Fruit fly (Drosophila melanogaster) whole organism, embryonic: Measurements from ENCODE around the gene CG13670.
A peak's percentile ranks its signal among the peaks of the same experiment; 100 is the strongest.

ENCODE experiments used
- CG10979 ChIP-seq: fragments of 200-800 bp; sonication (Bioruptor generic); optimal IDR thresholded peaks from 2 replicates; lab custom pipeline; 2018; ENCODE audit warnings: missing biosample characterization, mild to moderate bottlenecking, missing genetic modification characterization, moderate library complexity
- CG11398 ChIP-seq: fragments of 200-800 bp; sonication (Bioruptor generic); optimal IDR thresholded peaks from 2 replicates; lab custom pipeline; 2016; ENCODE audit warnings: missing biosample characterization, missing genetic modification characterization
- CG12236 ChIP-seq: fragments of 200-800 bp; sonication (Bioruptor generic); optimal IDR thresholded peaks from 2 replicates; lab custom pipeline; 2016; ENCODE audit warnings: missing biosample characterization, missing genetic modification characterization
- CG14667 ChIP-seq: fragments of 200-800 bp; sonication (Bioruptor generic); IDR thresholded peaks from 2 replicates; pipeline ENCODE4 v1.3.6; 2022; ENCODE audit warnings: missing biosample characterization, missing genetic modification characterization
- CG16815 ChIP-seq: fragments of 200-800 bp; sonication (Bioruptor generic); optimal IDR thresholded peaks from 3 replicates; lab custom pipeline; 2017; ENCODE audit warnings: missing biosample characterization, mild to moderate bottlenecking, missing genetic modification characterization
- CG17359 ChIP-seq: fragments of 200-800 bp; sonication (Bioruptor generic); optimal IDR thresholded peaks from 3 replicates; lab custom pipeline; 2018; ENCODE audit warnings: missing biosample characterization, mild to moderate bottlenecking, missing genetic modification characterization, moderate library complexity
- CG18262 ChIP-seq: fragments of 200-800 bp; optimal IDR thresholded peaks from 3 replicates; lab custom pipeline; 2019; ENCODE audit warnings: missing biosample characterization, mild to moderate bottlenecking, missing genetic modification characterization, moderate library complexity
- CG18476 ChIP-seq: fragments of 200-800 bp; sonication (Bioruptor generic); optimal IDR thresholded peaks from 2 replicates; lab custom pipeline; 2016; ENCODE audit warnings: missing biosample characterization, mild to moderate bottlenecking, missing genetic modification characterization
- CG2875 ChIP-seq: fragments of 200-800 bp; sonication (Bioruptor generic); optimal IDR thresholded peaks from 2 replicates; lab custom pipeline; 2017; ENCODE audit warnings: missing biosample characterization, mild to moderate bottlenecking, missing genetic modification characterization, missing genetic modification reagents
- CG32772 ChIP-seq: fragments of 200-800 bp; sonication (Bioruptor generic); IDR thresholded peaks from 2 replicates; pipeline ENCODE4 v1.3.6; 2022; ENCODE audit warnings: missing biosample characterization, missing genetic modification characterization
- CG34376 ChIP-seq: fragments of 200-800 bp; sonication (Bioruptor generic); optimal IDR thresholded peaks from 2 replicates; lab custom pipeline; 2018; ENCODE audit warnings: missing biosample characterization, mild to moderate bottlenecking, missing genetic modification characterization
- CG4328 ChIP-seq: fragments of 200-800 bp; sonication (Bioruptor generic); optimal IDR thresholded peaks from 3 replicates; lab custom pipeline; 2017; ENCODE audit warnings: missing biosample characterization, missing genetic modification reagents, missing genetic modification characterization
- CG4854 ChIP-seq: fragments of 200-800 bp; sonication (Bioruptor generic); optimal IDR thresholded peaks from 2 replicates; lab custom pipeline; 2016; ENCODE audit warnings: missing biosample characterization, missing genetic modification characterization, inconsistent platforms
- CG7271 ChIP-seq: fragments of 200-800 bp; sonication (Bioruptor generic); optimal IDR thresholded peaks from 2 replicates; lab custom pipeline; 2018; ENCODE audit warnings: missing biosample characterization, mild to moderate bottlenecking, missing genetic modification characterization, moderate library complexity
- CG7987 ChIP-seq: fragments of 200-800 bp; sonication (Bioruptor generic); optimal IDR thresholded peaks from 2 replicates; lab custom pipeline; 2018; ENCODE audit warnings: missing biosample characterization, mild to moderate bottlenecking, missing genetic modification characterization, moderate library complexity
- CG8089 ChIP-seq: fragments of 200-800 bp; sonication (Bioruptor generic); optimal IDR thresholded peaks from 3 replicates; lab custom pipeline; 2016; ENCODE audit warnings: missing biosample characterization, missing genetic modification characterization
- CG9876 ChIP-seq: fragments of 200-800 bp; sonication (Bioruptor generic); optimal IDR thresholded peaks from 2 replicates; lab custom pipeline; 2016; ENCODE audit warnings: missing biosample characterization, missing genetic modification characterization
- CHES-1-like ChIP-seq: fragments of 200-800 bp; sonication (Bioruptor generic); optimal IDR thresholded peaks from 2 replicates; lab custom pipeline; 2016; ENCODE audit warnings: missing biosample characterization, missing genetic modification characterization
- CkIIα-i1 ChIP-seq: fragments of 200-800 bp; sonication (Bioruptor generic); IDR thresholded peaks from 2 replicates; pipeline ENCODE4 v1.3.6; 2022; ENCODE audit warnings: missing biosample characterization, missing genetic modification characterization
- Drgx ChIP-seq: fragments of 200-800 bp; sonication (Bioruptor generic); IDR thresholded peaks from 2 replicates; pipeline ENCODE4 v1.3.6; 2022; ENCODE audit warnings: missing biosample characterization, missing genetic modification characterization
- ERR ChIP-seq: fragments of 200-800 bp; sonication (Bioruptor generic); optimal IDR thresholded peaks from 2 replicates; lab custom pipeline; 2016; ENCODE audit warnings: missing biosample characterization, missing genetic modification characterization
- Fer1 ChIP-seq: fragments of 200-800 bp; sonication (Bioruptor generic); optimal IDR thresholded peaks from 2 replicates; lab custom pipeline; 2017; ENCODE audit warnings: missing biosample characterization, mild to moderate bottlenecking, missing genetic modification characterization
- Gsc ChIP-seq: fragments of 200-800 bp; sonication (Bioruptor generic); IDR thresholded peaks from 2 replicates; pipeline ENCODE4 v1.3.6; 2022; ENCODE audit warnings: missing biosample characterization, missing genetic modification characterization
- Mad ChIP-seq: fragments of 200-800 bp; sonication (Bioruptor generic); optimal IDR thresholded peaks from 2 replicates; lab custom pipeline; 2016; ENCODE audit warnings: missing biosample characterization, missing genetic modification characterization
- NFAT ChIP-seq: fragments of 200-800 bp; sonication (Bioruptor generic); IDR thresholded peaks from 2 replicates; pipeline ENCODE4 v1.3.6; 2022; ENCODE audit warnings: missing biosample characterization, missing genetic modification characterization
- Oaz ChIP-seq: fragments of 200-800 bp; sonication (Bioruptor generic); IDR thresholded peaks from 2 replicates; pipeline ENCODE4 v1.3.6; 2022; ENCODE audit warnings: missing biosample characterization, missing genetic modification characterization
- Pdp1 ChIP-seq, 2 experiments: fragments of 200-800 bp; sonication (Bioruptor generic); optimal IDR thresholded peaks; 3 replicates each; lab custom pipeline; 2016; ENCODE audit warnings: missing biosample characterization in 2 of 2, missing genetic modification characterization in 2 of 2, mild to moderate bottlenecking in 1 of 2, moderate library complexity in 1 of 2
- Sin3A ChIP-seq: fragments of >200 bp; optimal IDR thresholded peaks from 2 replicates; lab custom pipeline; 2018
- YL-1 ChIP-seq: fragments of 200-800 bp; sonication (Bioruptor generic); optimal IDR thresholded peaks from 3 replicates; lab custom pipeline; 2017; ENCODE audit warnings: missing biosample characterization, mild to moderate bottlenecking, missing genetic modification characterization
- bcd ChIP-seq: fragments of 200-800 bp; sonication (Bioruptor generic); optimal IDR thresholded peaks from 2 replicates; lab custom pipeline; 2017; ENCODE audit warnings: missing biosample characterization, mild to moderate bottlenecking, missing genetic modification characterization
- bigmax ChIP-seq: fragments of 200-800 bp; sonication (Bioruptor generic); optimal IDR thresholded peaks from 2 replicates; lab custom pipeline; 2018; ENCODE audit warnings: missing biosample characterization, mild to moderate bottlenecking, missing genetic modification characterization
- bsh ChIP-seq, 2 experiments: fragments of 200-800 bp; sonication (Bioruptor generic); optimal IDR thresholded peaks; 2 replicates each; lab custom pipeline; 2017 to 2018; ENCODE audit warnings: mild to moderate bottlenecking in 2 of 2, missing biosample characterization in 2 of 2, missing genetic modification characterization in 2 of 2, moderate library complexity in 1 of 2
- cad ChIP-seq: fragments of >200 bp; optimal IDR thresholded peaks from 2 replicates; lab custom pipeline; 2017; ENCODE audit warnings: missing biosample characterization, missing genetic modification characterization
- crol ChIP-seq: fragments of 200-800 bp; sonication (Bioruptor generic); IDR thresholded peaks from 2 replicates; pipeline ENCODE4 v1.3.6; 2022; ENCODE audit warnings: missing biosample characterization, missing genetic modification characterization
- cwo ChIP-seq: fragments of 200-800 bp; sonication (Bioruptor generic); optimal IDR thresholded peaks from 3 replicates; lab custom pipeline; 2017; ENCODE audit warnings: missing biosample characterization, missing genetic modification characterization, mild to moderate bottlenecking, moderate library complexity, missing genetic modification reagents
- dimm ChIP-seq: fragments of 200-800 bp; sonication (Bioruptor generic); IDR thresholded peaks from 2 replicates; pipeline ENCODE4 v1.3.6; 2022; ENCODE audit warnings: missing biosample characterization, missing genetic modification characterization
- fru ChIP-seq: fragments of >200 bp; optimal IDR thresholded peaks from 2 replicates; lab custom pipeline; 2017
- fu2 ChIP-seq: fragments of 200-800 bp; sonication (Bioruptor generic); optimal IDR thresholded peaks from 2 replicates; lab custom pipeline; 2016; ENCODE audit warnings: missing biosample characterization, missing genetic modification characterization
- hb ChIP-seq: fragments of 200-800 bp; sonication (Bioruptor generic); IDR thresholded peaks from 3 replicates; pipeline ENCODE4 v1.3.6; 2022; ENCODE audit warnings: missing biosample characterization, missing genetic modification characterization; ENCODE audit not compliant: partially characterized antibody
- hbn ChIP-seq: fragments of 200-800 bp; sonication (Bioruptor generic); IDR thresholded peaks from 2 replicates; pipeline ENCODE4 v1.3.6; 2022; ENCODE audit warnings: missing biosample characterization, missing genetic modification characterization; ENCODE audit not compliant: partially characterized antibody
- her ChIP-seq: fragments of 200-800 bp; sonication (Bioruptor generic); optimal IDR thresholded peaks from 2 replicates; lab custom pipeline; 2016; ENCODE audit warnings: missing biosample characterization, missing genetic modification characterization
- lilli ChIP-seq: fragments of 200-800 bp; sonication (Bioruptor generic); optimal IDR thresholded peaks from 3 replicates; lab custom pipeline; 2016; ENCODE audit warnings: missing biosample characterization, missing genetic modification characterization
- pan ChIP-seq, 4 experiments: fragments of >200 bp in 3 of 4; fragments of 200-800 bp in 1 of 4; sonication (Bioruptor generic) in 1 of 4; optimal IDR thresholded peaks in 3 of 4; IDR thresholded peaks in 1 of 4; 2 replicates each; pipeline versions ENCODE4 v1.3.6 to Lab custom; 2017 to 2022; ENCODE audit warnings: missing biosample characterization in 2 of 4, missing genetic modification characterization in 2 of 4, mixed read lengths in 1 of 4
- ro ChIP-seq: fragments of 200-800 bp; sonication (Bioruptor generic); IDR thresholded peaks from 2 replicates; pipeline ENCODE4 v1.3.6; 2022; ENCODE audit warnings: missing biosample characterization, missing genetic modification characterization
- sqz ChIP-seq: fragments of 200-800 bp; sonication (Bioruptor generic); optimal IDR thresholded peaks from 3 replicates; lab custom pipeline; 2018; ENCODE audit warnings: missing biosample characterization, mild to moderate bottlenecking, missing genetic modification characterization
- trem ChIP-seq: fragments of 200-800 bp; optimal IDR thresholded peaks from 3 replicates; lab custom pipeline; 2019; ENCODE audit warnings: missing biosample characterization, mild to moderate bottlenecking, missing genetic modification characterization, moderate library complexity
- vnd ChIP-seq: fragments of 200-800 bp; sonication (Bioruptor generic); IDR thresholded peaks from 3 replicates; pipeline ENCODE4 v1.3.6; 2022; ENCODE audit warnings: missing biosample characterization, missing genetic modification characterization; ENCODE audit not compliant: partially characterized antibody
- wor ChIP-seq: fragments of 200-800 bp; sonication (Bioruptor generic); IDR thresholded peaks from 2 replicates; pipeline ENCODE4 v1.3.6; 2022; ENCODE audit warnings: missing biosample characterization, missing genetic modification characterization
- zfh1 ChIP-seq: fragments of 200-800 bp; sonication (Bioruptor generic); IDR thresholded peaks from 3 replicates; pipeline ENCODE4 v1.3.6; 2022; ENCODE audit warnings: missing biosample characterization, missing genetic modification characterization

CG13670 gene

dm6 chr3L:8315141-8315816 lies 5.3 kb upstream of the CG13670 start, which contains the start of gene Cpsf6 (continued):
- TF ChIP-seq pan (optimal IDR thresholded peaks at IDR 0.05; lab: Kevin White, UChicago) (no peak), pan (GFP tag; optimal IDR thresholded peaks at IDR 0.05 in 1 of 2, IDR thresholded peaks at IDR 0.05 in 1 of 2) (peak in 1 of 2 experiments; percentile 60), NFAT (GFP tag; lab: Robert Waterston, UW) (no peak; the same call in 1 of the 2 replicates), CG11398 (GFP tag; lab: Kevin White, UChicago) (no peak), CG7987 (no peak), CHES-1-like (GFP tag; lab: Kevin White, UChicago) (peak; percentile 66), cwo (GFP tag; lab: Kevin White, UChicago) (no peak), CG18262 (tag; lab: Kevin White, UChicago) (peak; percentile 64), ERR (GFP tag; lab: Kevin White, UChicago) (no peak), CG12236 (no peak), hbn (no peak), trem (peak; percentile 87), vnd (GFP tag; lab: Robert Waterston, UW) (no peak), Pdp1 (GFP tag; optimal IDR thresholded peaks at IDR 0.05; lab: Kevin White, UChicago) (peak in 1 of 2 experiments; percentile 40), cad (GFP tag; lab: Kevin White, UChicago) (no peak), bcd (peak; percentile 38), CG14667 (GFP tag; lab: Robert Waterston, UW) (peak; percentile 30; the same call in 1 of the 2 replicates), CG9876 (GFP tag; lab: Kevin White, UChicago) (no peak), lilli (peak; percentile 67), fru (no peak), CG16815 (GFP tag; lab: Kevin White, UChicago) (peak; percentile 22), CG10979 (peak; percentile 64), CG2875 (GFP tag; lab: Kevin White, UChicago) (peak; percentile 6), crol (peak; percentile 94), fu2 (GFP tag; lab: Kevin White, UChicago) (no peak), Drgx (GFP tag; lab: Robert Waterston, UW) (no peak), bsh (GFP tag; optimal IDR thresholded peaks at IDR 0.05; lab: Kevin White, UChicago) (peak in 1 of 2 experiments; percentile 74), CG32772 (GFP tag; lab: Robert Waterston, UW) (no peak), Sin3A (peak; percentile 83), Oaz (peak; percentile 31; the same call in 1 of the 2 replicates), CG7271 (tag; lab: Kevin White, UChicago) (peak; percentile 42), Gsc (no peak), CG18476 (GFP tag; lab: Kevin White, UChicago) (peak; percentile 64), sqz (GFP tag; lab: Kevin White, UChicago) (peak; percentile 74), ro (no peak), CkIIα-i1 (GFP tag; lab: Robert Waterston, UW) (no peak), YL-1 (peak; percentile 89), CG8089 (GFP tag; lab: Kevin White, UChicago) (peak; percentile 25), wor (GFP tag; lab: Robert Waterston, UW) (no peak), dimm (GFP tag; lab: Robert Waterston, UW) (no peak), Mad (GFP tag; lab: Kevin White, UChicago) (peak; percentile 47), CG4854 (GFP tag; lab: Kevin White, UChicago) (peak; percentile 46), hb (no peak), CG4328 (GFP tag; lab: Kevin White, UChicago) (peak; percentile 42), zfh1 (GFP tag; lab: Robert Waterston, UW) (peak; percentile 65), CG34376 (GFP tag; lab: Kevin White, UChicago) (no peak), CG17359 (peak; percentile 52), her (GFP tag; lab: Kevin White, UChicago) (no peak), bigmax (GFP tag; lab: Kevin White, UChicago) (no peak), Fer1 (GFP tag; lab: Kevin White, UChicago) (no peak)
